Worm (Caenorhabditis elegans) whole organism, dauer: ENCODE results near the gene K12D9.1.
"Not testable (repeated sequence)": the region's sequence is repeated elsewhere in the genome, so short reads cannot be mapped to it uniquely, and the experiment has no call there.

Experiments
- unc-62 ChIP-seq: sonication (generic microtip); optimal IDR thresholded peaks from 2 replicates; lab custom pipeline; 2017; ENCODE audit warnings: missing biosample characterization, missing genetic modification reagents, missing genetic modification characterization

K12D9.1 gene

DNA sequence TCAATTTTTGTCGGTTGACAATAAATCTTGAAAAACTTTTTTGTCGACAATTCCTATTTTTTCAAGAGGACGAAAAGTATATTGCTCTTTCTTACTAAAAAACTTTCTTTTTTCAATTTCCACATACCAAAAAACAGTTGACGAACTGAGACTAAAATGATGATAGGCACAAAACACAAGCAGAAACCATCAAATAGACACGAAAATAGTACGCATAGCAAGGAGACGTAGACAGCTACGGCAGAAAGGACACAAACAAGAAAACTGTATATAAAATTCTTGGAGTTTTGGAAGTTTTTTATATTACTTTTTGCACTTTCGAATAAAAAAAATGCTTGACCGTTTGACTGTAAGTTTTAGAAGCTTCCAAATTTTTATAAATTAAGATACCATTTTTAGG is at the start of gene K12D9.1:
Gene K12D9.1, plus strand, starts transcription at position 301 of the 400 bp plus-strand sequence.
- no peak for TF ChIP-seq unc-62 (GFP tag; lab: Kevin White, UChicago)

DNA sequence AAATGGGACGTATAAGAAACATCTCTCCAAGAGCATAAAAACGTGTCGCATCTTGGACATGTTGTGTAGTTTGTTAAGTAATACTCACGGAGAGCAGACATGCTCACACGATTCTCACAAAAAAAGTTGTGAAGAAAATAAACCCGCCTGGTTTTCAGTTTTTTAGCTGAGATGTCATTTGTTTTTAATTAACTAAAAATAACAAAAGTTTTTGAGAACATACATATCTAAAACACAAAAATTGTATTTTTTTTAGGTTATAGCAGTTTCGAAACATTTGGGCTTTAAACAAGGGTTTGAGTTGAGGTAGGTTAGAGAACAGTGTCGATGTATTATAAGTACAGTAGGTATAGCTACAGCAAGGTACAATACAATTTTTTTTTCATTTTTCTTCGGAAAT is 49.5 kb upstream of the K12D9.1 start, which contains the start of gene srh-88:
Gene srh-88, minus strand, starts transcription at position 101 of the 400 bp plus-strand sequence.
- no peak for TF ChIP-seq unc-62 (GFP tag; lab: Kevin White, UChicago)

DNA sequence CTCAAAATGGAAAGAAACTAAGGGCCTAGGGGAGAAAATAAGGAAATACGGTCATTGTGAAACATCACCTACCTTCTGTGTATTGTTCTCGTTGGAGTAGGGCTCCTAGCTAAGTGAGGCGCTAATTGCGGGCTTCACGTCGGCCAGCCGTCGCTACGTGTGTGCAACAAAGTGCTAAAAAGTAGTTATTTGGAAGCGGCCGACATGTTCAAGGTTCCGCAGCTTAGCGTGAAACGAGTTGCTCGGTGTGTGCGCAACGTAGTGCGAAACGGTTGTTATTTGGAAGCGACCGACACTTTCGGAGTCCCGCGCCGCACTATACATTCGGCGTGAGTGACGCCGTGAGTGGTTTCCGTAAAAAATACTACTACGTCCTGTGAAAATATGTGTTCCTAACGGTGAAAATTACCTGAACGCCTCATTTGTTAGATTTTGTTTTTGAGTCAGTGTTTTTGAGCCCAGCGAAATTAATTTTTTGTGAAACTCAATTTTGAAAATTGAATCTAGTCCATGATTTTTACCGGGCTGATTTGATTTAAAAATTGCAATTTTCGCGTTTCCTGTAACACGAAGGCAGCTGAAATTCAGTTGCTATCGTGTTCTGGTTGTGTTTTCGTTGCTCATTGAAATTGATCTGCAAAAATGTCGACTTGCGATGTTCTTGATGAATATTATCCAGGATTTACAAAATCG is 42.8 kb upstream of the K12D9.1 start, which contains the start of gene srw-129:
Gene srw-129, plus strand, starts transcription at position 643 of the 693 bp plus-strand sequence.
- TF ChIP-seq unc-62 (GFP tag; lab: Kevin White, UChicago): no peak

DNA sequence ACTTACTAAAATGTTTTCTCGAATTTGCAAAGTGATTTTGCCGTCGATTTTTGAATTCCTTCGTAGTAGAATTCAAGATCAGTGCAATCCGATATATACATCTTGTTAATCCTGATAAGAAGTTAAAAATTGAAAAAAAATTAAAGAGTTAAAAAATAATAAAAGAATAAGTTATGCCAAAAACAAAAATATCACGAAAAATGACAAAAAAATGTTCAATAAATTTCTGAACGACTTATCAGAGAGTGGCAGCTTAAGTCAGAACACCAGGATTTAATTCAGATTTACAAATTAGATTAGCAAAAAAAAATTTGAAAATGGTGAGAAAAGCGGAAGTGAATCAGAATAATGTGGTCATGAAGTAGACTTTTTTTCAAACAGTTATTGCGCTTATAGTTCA is 39.0 kb upstream of the K12D9.1 start, which contains the start of gene srw-123:
Gene srw-123, minus strand, starts transcription at position 101 of the 400 bp plus-strand sequence.
- not testable (repeated sequence) for TF ChIP-seq unc-62 (GFP tag; lab: Kevin White, UChicago)

DNA sequence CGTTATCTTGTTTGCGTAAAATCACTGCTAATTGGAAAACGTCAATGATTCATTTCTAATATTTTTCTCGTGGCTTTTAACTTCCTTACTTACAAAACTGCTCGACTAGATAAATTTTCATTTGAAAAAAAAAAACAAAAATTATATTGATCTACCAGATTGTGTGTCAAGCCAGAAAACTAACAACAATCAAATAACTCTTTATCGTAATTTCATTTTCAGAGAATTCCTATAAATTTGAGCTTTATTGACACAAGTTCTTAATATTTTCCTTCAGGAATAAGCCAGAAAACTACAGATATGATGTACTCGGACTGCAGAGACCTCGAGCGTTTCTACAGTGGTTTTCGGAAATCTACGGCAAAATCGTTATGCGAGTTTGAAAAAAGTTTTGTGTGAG is 38.0 kb upstream of the K12D9.1 start, which contains the start of gene srw-124:
Gene srw-124, plus strand, starts transcription at position 301 of the 400 bp plus-strand sequence.
- TF ChIP-seq unc-62 (GFP tag; lab: Kevin White, UChicago): no peak

DNA sequence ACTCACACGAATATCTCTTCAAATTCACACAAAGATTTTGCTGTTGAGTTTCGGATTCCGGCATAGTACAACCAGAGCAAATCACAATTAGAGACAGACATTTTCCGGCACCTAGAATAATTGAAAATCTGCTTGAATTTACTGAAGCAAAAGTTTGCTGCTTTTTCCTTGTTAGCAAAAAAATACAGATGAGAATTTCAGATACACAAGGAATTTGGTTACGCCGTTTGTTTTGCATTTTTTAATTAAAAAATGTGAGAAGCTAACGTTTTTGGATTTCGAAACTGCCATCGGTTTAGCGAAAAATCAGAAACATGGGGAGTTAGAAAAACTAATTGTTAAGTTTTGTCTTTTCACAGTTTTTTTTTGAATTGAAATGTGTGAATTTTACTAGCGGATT is 34.3 kb upstream of the K12D9.1 start, which contains the start of gene srw-118:
Gene srw-118, minus strand, starts transcription at position 101 of the 400 bp plus-strand sequence.
- no peak for TF ChIP-seq unc-62 (GFP tag; lab: Kevin White, UChicago)

DNA sequence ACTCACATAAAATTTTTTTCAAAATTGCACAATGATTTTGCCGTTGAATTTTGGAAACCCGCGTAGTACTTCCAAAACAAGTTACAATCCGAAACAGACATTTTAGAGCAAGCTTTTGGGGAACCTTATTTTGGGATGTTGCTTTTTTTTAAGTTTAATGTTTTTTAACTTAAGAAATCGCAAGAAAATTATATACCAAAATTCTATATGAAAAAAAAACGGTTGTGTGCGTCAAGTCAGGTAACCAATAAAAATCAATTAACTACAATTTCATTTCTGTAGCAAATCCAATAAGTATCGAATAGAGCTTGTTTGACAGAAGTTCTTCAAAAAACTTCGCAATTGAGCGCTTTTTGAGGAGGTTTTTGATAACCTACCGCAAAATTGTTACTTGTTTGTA is 30.9 kb upstream of the K12D9.1 start, which contains the start of gene srw-117:
Gene srw-117, minus strand, starts transcription at position 101 of the 400 bp plus-strand sequence.
- no peak for TF ChIP-seq unc-62 (GFP tag; lab: Kevin White, UChicago)

DNA sequence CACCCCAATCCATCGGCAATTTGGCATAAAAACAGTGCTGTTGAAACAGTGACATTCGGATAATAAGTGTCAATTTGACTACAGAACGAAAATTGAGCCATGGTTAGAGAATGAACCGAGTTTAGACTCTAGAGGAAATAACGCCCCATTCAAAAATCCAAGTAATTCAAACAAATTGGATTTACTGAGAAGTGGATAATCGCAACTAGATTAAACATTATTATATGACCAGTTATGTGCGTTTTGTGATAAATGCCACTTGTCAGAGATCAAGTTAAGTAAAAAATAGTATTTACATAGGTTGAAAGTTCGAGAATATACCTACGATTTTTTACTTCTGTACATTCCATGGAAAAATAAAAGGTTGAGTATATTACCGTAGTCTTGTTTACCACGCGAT is 29.0 kb upstream of the K12D9.1 start, which contains the start of gene srw-139:
Gene srw-139, minus strand, starts transcription at position 101 of the 400 bp plus-strand sequence.
- no peak for TF ChIP-seq unc-62 (GFP tag; lab: Kevin White, UChicago)

DNA sequence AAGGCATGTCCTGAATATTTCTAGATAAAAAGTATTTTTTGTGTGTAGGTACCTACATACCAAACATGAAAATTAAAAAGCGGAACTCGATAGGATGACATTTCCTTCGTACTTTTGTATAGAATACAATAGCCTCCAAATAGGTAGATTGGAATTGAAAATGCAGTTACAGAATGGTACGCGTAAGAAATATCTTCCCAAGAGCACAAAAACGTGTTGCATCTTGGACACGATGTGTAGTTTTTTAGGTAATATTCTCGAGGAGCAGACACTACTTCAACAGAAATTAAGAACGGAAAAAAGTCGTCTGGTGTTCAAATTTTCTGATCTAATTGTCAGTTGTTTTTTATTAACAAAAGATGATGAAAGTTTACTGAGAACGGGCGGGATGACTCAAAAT is 26.9 kb upstream of the K12D9.1 start, which contains the start of gene srh-85:
Gene srh-85, minus strand, starts transcription at position 101 of the 400 bp plus-strand sequence.
- TF ChIP-seq unc-62 (GFP tag; lab: Kevin White, UChicago): no peak

DNA sequence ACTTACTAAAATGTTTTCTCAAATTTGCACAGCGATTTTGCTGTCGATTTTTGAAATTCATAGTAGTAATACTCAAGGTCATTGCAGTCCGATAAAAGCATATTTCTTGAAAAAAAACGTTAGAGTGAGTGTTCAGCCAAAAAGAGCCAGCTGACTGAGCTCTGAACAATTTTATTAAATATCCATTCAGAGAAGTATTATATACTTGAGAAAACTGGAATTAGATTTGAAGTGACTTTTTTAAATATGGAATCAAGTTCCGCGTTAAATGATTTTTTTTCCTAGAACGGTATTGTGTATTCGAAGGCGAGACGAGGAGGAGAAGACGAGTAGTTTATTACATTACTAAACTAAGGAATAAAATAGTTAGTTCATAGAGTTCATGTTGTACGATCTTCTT is 22.8 kb upstream of the K12D9.1 start, which contains the start of gene srw-121:
Gene srw-121, minus strand, starts transcription at position 101 of the 400 bp plus-strand sequence.
- no peak for TF ChIP-seq unc-62 (GFP tag; lab: Kevin White, UChicago)

DNA sequence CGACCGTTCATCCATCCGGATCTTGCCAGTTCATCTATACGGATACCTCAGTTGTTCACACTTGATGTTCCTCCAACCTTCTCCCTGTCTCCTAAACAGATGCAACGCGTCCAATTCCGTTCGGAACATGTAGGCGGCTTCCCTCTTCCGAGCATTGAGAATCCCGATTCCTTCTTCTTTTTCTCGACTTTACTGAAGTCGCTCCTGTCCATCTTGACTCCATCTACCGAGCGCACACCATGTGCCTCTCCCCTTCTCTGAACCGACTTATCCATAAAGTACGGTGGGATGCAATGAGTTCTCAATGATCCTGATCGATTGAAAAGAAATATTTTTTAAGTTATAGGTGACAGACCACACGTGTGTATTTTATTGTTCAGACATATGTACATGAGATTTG is 22.2 kb upstream of the K12D9.1 start:
- TF ChIP-seq unc-62 (GFP tag; lab: Kevin White, UChicago): no peak

DNA sequence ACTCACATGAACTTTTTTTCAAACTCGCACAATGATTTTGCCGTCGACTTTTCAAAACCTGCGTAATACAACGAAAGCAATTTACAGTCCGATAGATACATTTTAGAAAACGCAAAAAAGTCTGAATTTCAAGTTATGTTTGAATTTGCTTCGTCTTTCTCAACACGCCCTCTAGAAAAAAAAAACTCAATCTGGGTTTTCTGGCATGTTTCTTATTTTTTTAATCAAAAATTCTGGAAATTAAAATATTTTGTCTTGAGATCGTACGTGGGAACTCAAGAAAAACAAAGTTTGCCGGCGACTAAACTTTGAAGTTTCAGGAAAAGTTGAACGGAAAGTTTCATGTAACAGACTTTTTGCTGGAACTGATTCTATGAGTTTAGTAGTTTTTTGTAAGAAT is 20.5 kb upstream of the K12D9.1 start, which contains the start of gene srw-115:
Gene srw-115, minus strand, starts transcription at position 101 of the 400 bp plus-strand sequence.
- no peak for TF ChIP-seq unc-62 (GFP tag; lab: Kevin White, UChicago)

DNA sequence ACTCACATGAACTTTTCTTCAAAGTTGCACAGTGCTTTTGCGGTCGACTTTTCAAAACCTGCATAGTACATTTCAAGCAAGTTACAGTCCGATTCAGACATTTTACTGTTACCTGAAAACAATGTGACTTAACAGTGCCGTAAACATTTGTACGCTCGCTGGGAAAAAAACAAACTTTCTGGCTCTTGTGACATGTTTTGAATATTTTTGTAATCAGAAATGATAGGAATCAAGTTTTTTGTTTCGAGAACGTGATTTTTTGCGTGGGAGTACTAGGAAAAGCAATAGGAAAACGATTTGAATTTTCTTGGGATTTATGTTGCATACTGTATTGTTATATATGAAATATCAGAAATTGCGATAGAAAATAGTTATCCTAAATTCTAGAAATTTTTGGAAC is 18.2 kb upstream of the K12D9.1 start, which contains the start of gene srw-120:
Gene srw-120, minus strand, starts transcription at position 101 of the 400 bp plus-strand sequence.
- TF ChIP-seq unc-62 (GFP tag; lab: Kevin White, UChicago): no peak

DNA sequence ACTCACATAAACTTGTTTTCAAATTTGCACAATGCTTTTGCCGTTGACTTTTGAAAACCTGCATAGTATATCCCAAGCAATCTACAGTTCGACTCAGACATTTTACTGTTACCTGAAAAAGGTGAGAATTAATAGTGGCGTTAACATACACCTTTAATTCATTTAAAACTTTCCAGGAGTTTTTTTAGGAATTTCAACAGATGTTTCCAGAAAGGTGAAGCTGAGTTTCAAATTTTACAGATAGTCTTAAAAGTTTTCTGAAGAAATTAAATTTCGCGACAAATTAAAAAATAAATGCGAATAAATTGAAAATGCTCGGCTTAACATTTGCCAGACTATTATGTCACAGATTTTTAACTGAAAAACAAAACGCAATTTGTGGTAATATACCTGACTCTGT is 14.5 kb upstream of the K12D9.1 start, which contains the start of gene srw-119:
Gene srw-119, minus strand, starts transcription at position 101 of the 400 bp plus-strand sequence.
- no peak for TF ChIP-seq unc-62 (GFP tag; lab: Kevin White, UChicago)

DNA sequence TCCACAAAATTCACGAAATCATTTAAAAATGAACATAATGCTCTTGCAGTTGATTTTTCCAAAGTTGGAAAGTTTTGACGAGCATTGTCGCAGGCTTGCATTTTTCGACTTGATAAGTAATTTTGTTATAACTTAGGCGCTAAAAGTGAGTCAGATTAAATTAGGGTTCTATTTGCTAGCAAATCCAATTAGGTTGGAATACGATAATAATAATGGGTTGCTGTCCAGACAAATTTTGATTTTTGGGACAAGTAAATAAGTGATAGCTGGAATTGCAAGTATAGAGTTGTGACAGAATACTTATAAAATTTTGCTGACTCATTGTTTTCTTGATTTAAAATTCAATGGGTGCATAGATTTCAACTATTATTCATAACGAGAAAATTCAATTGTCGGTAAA is 8.3 kb upstream of the K12D9.1 start, which contains the start of gene srw-112:
Gene srw-112, minus strand, starts transcription at position 101 of the 400 bp plus-strand sequence.
- TF ChIP-seq unc-62 (GFP tag; lab: Kevin White, UChicago): no peak

DNA sequence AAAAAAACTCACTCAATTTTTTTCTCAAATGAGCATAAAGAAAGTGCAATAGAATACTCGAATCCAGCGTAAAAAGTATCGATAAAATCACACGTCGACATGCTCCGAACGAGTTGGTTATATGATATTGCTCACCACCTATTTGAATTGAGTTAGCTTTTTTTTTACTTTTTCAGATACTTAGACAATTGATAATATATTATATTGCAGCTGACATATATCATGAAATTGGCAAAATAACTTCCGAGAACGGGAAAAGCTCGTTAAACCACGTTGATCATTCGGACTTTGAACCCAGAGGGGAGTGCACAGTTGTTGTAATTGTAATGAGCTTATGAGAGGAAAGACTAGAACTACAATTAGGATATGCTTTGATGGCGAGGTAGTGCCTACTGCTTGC is 3.8 kb upstream of the K12D9.1 start, which contains the start of gene srw-136:
Gene srw-136, minus strand, starts transcription at position 101 of the 400 bp plus-strand sequence.
- no peak for TF ChIP-seq unc-62 (GFP tag; lab: Kevin White, UChicago)
